Fruit fly (Drosophila melanogaster) Kc167 (cell line): Measurements from ENCODE around the gene Rfx.

Experiments used
- Myc ChIP-seq: fragments of >200 bp; optimal IDR thresholded peaks from 2 replicates; lab custom pipeline; 2017; ENCODE audit warnings: missing external identifiers
- Sin3A ChIP-seq: fragments of >200 bp; optimal IDR thresholded peaks from 2 replicates; lab custom pipeline; 2018; ENCODE audit warnings: missing external identifiers
- psq ChIP-seq: fragments of >200 bp; optimal IDR thresholded peaks from 2 replicates; lab custom pipeline; 2017; ENCODE audit warnings: missing external identifiers
- ttk ChIP-seq: sonication (Bioruptor generic); optimal IDR thresholded peaks from 2 replicates; lab custom pipeline; 2017; ENCODE audit warnings: missing external identifiers

- TF ChIP-seq psq (lab: Kevin White, UChicago) (no peak), Sin3A (lab: Kevin White, UChicago) (no peak), Myc (lab: Kevin White, UChicago) (no peak), ttk (lab: Kevin White, UChicago) (no peak)
Measured at dm6 chr3R:10395233-10395815, 17.5 kb upstream of the Rfx start.
